Worm (Caenorhabditis elegans) whole organism, young adult: ENCODE results near the gene hex-1.
A peak's percentile ranks its signal among the peaks of the same experiment; 100 is the strongest.

Experiments
- B0336.3 ChIP-seq: fragments of 200-800 bp; sonication (Bioruptor generic); IDR thresholded peaks from 2 replicates; pipeline ENCODE4 v1.3.6; 2022; ENCODE audit warnings: missing genetic modification characterization, missing compliant biosample characterization
- D2030.7 ChIP-seq: fragments of 200-800 bp; sonication (Bioruptor generic); IDR thresholded peaks from 2 replicates; pipeline ENCODE4 v1.3.6; 2022; ENCODE audit warnings: missing genetic modification reagents, missing genetic modification characterization, missing compliant biosample characterization
- F22D6.2 ChIP-seq: sonication (generic microtip); optimal IDR thresholded peaks from 2 replicates; lab custom pipeline; 2016; ENCODE audit warnings: mild to moderate bottlenecking, missing genetic modification characterization, missing compliant biosample characterization
- F23B12.7 ChIP-seq: sonication (generic microtip); optimal IDR thresholded peaks from 2 replicates; lab custom pipeline; 2017; ENCODE audit warnings: missing genetic modification characterization, mild to moderate bottlenecking, missing compliant biosample characterization, antibody characterized with exemption, moderate library complexity; ENCODE audit not compliant: insufficient read depth
- F33H1.4 ChIP-seq: fragments of 200-800 bp; sonication (Bioruptor generic); IDR thresholded peaks from 2 replicates; pipeline ENCODE4 v1.3.6; 2022; ENCODE audit warnings: missing genetic modification reagents, missing genetic modification characterization, missing compliant biosample characterization
- F39B2.1 ChIP-seq: fragments of 200-800 bp; sonication (Bioruptor generic); IDR thresholded peaks from 2 replicates; pipeline ENCODE4 v1.3.6; 2022; ENCODE audit warnings: missing genetic modification reagents, missing genetic modification characterization, missing compliant biosample characterization
- F57A8.1 ChIP-seq: fragments of 200-800 bp; sonication (Bioruptor generic); optimal IDR thresholded peaks from 2 replicates; lab custom pipeline; 2018; ENCODE audit warnings: mild to moderate bottlenecking, missing genetic modification characterization, moderate library complexity, missing compliant biosample characterization
- F57C9.4 ChIP-seq: sonication (generic microtip); optimal IDR thresholded peaks from 2 replicates; lab custom pipeline; 2017; ENCODE audit warnings: mild to moderate bottlenecking, missing genetic modification characterization, missing compliant biosample characterization
- T26A5.8 ChIP-seq: sonication (generic microtip); optimal IDR thresholded peaks from 2 replicates; lab custom pipeline; 2016; ENCODE audit warnings: missing genetic modification characterization, missing compliant biosample characterization
- Y56A3A.18 ChIP-seq: fragments of 200-800 bp; sonication (Bioruptor generic); IDR thresholded peaks from 2 replicates; pipeline ENCODE4 v1.3.6; 2022; ENCODE audit warnings: missing genetic modification reagents, missing genetic modification characterization, missing compliant biosample characterization
- Y79H2A.3 ChIP-seq: fragments of 200-800 bp; sonication (Bioruptor generic); conservative IDR thresholded peaks from 2 replicates; pipeline ENCODE4 v1.3.6; 2022; ENCODE audit warnings: missing genetic modification reagents, missing genetic modification characterization, missing compliant biosample characterization
- ama-1 ChIP-seq, 3 experiments: fragments of 150-350 bp in 1 of 3; sonication (generic microtip) in 2 of 3; optimal IDR thresholded peaks; 2 replicates each; lab custom pipeline; 2014 to 2018; ENCODE audit warnings: missing biosample characterization in 2 of 3, missing genetic modification characterization in 2 of 3, missing genetic modification reagents in 2 of 3
- aptf-2 ChIP-seq: fragments of 200-800 bp; sonication (Bioruptor generic); conservative IDR thresholded peaks from 2 replicates; pipeline ENCODE4 v1.3.6; 2022; ENCODE audit warnings: missing genetic modification reagents, missing genetic modification characterization, missing compliant biosample characterization
- ccch-3 ChIP-seq: fragments of 200-800 bp; sonication (Bioruptor generic); optimal IDR thresholded peaks from 2 replicates; lab custom pipeline; 2018; ENCODE audit warnings: mild to moderate bottlenecking, missing genetic modification characterization, missing compliant biosample characterization
- cebp-1 ChIP-seq, 2 experiments: fragments of 200-800 bp in 1 of 2; sonication (Bioruptor generic) in 1 of 2; sonication (generic microtip) in 1 of 2; IDR thresholded peaks in 1 of 2; optimal IDR thresholded peaks in 1 of 2; 2 replicates each; pipeline versions ENCODE4 v1.3.6 to Lab custom; 2017 to 2022; ENCODE audit warnings: missing compliant biosample characterization in 2 of 2, missing genetic modification characterization in 2 of 2, mild to moderate bottlenecking in 1 of 2, missing genetic modification reagents in 1 of 2, moderate library complexity in 1 of 2
- cebp-2 ChIP-seq: fragments of 200-800 bp; sonication (Bioruptor generic); IDR thresholded peaks from 2 replicates; pipeline ENCODE4 v1.3.6; 2022; ENCODE audit warnings: missing genetic modification characterization, missing compliant biosample characterization
- ceh-27 ChIP-seq: fragments of 200-800 bp; sonication (Bioruptor generic); optimal IDR thresholded peaks from 2 replicates; lab custom pipeline; 2018; ENCODE audit warnings: mild to moderate bottlenecking, missing genetic modification characterization, moderate library complexity, missing compliant biosample characterization
- ceh-91 ChIP-seq: fragments of 200-800 bp; sonication (Bioruptor generic); IDR thresholded peaks from 2 replicates; pipeline ENCODE4 v1.3.6; 2022; ENCODE audit warnings: missing genetic modification reagents, missing genetic modification characterization, missing compliant biosample characterization
- chd-7 ChIP-seq: sonication (generic microtip); optimal IDR thresholded peaks from 2 replicates; lab custom pipeline; 2016; ENCODE audit warnings: mild to moderate bottlenecking, missing genetic modification characterization, moderate library complexity, missing compliant biosample characterization
- die-1 ChIP-seq: sonication (generic microtip); optimal IDR thresholded peaks from 2 replicates; lab custom pipeline; 2016; ENCODE audit warnings: missing genotype, mild to moderate bottlenecking, missing genetic modification characterization, missing compliant biosample characterization
- dpff-1 ChIP-seq: sonication (generic microtip); optimal IDR thresholded peaks from 2 replicates; lab custom pipeline; 2017; ENCODE audit warnings: mild to moderate bottlenecking, missing genetic modification characterization, missing compliant biosample characterization
- egl-44 ChIP-seq: fragments of 200-800 bp; sonication (Bioruptor generic); IDR thresholded peaks from 2 replicates; pipeline ENCODE4 v1.3.6; 2022; ENCODE audit warnings: missing genetic modification reagents, missing genetic modification characterization, missing compliant biosample characterization
- egrh-3 ChIP-seq: fragments of 200-800 bp; sonication (Bioruptor generic); IDR thresholded peaks from 2 replicates; pipeline ENCODE4 v1.3.6; 2022; ENCODE audit warnings: missing genetic modification reagents, missing genetic modification characterization, missing compliant biosample characterization
- gei-17 ChIP-seq: fragments of 200-800 bp; sonication (Bioruptor generic); optimal IDR thresholded peaks from 2 replicates; lab custom pipeline; 2018; ENCODE audit warnings: mild to moderate bottlenecking, missing genetic modification characterization, missing compliant biosample characterization
- him-1 ChIP-seq: sonication (generic microtip); optimal IDR thresholded peaks from 2 replicates; lab custom pipeline; 2016; ENCODE audit warnings: missing genotype, missing genetic modification reagents, missing genetic modification characterization, missing compliant biosample characterization
- let-526 ChIP-seq: fragments of 200-800 bp; sonication (Bioruptor generic); IDR thresholded peaks from 2 replicates; pipeline ENCODE4 v1.3.6; 2022; ENCODE audit warnings: missing genetic modification reagents, missing genetic modification characterization, missing compliant biosample characterization
- lin-35 ChIP-seq, 3 experiments: fragments of 150-350 bp in 2 of 3; sonication (generic microtip) in 1 of 3; optimal IDR thresholded peaks; 2 replicates each; lab custom pipeline; 2014 to 2018; ENCODE audit warnings: missing biosample characterization in 3 of 3, missing genetic modification characterization in 3 of 3, missing genetic modification reagents in 3 of 3
- mcd-1 ChIP-seq: fragments of 200-800 bp; sonication (Bioruptor generic); IDR thresholded peaks from 2 replicates; pipeline ENCODE4 v1.3.6; 2022; ENCODE audit warnings: missing genetic modification reagents, missing genetic modification characterization, missing compliant biosample characterization
- mes-4 ChIP-seq: sonication (generic microtip); optimal IDR thresholded peaks from 2 replicates; lab custom pipeline; 2016; ENCODE audit warnings: missing genotype, missing genetic modification characterization, missing compliant biosample characterization
- mxl-1 ChIP-seq: sonication (generic microtip); optimal IDR thresholded peaks from 2 replicates; lab custom pipeline; 2016; ENCODE audit warnings: missing genetic modification characterization, missing compliant biosample characterization
- nfya-1 ChIP-seq: sonication (generic microtip); optimal IDR thresholded peaks from 2 replicates; lab custom pipeline; 2017; ENCODE audit warnings: antibody characterized with exemption, missing compliant biosample characterization, missing genetic modification characterization, borderline replicate concordance; ENCODE audit not compliant: insufficient read depth
- nfyb-1 ChIP-seq: fragments of 200-800 bp; sonication (Bioruptor generic); IDR thresholded peaks from 2 replicates; pipeline ENCODE4 v1.3.6; 2022; ENCODE audit warnings: missing genetic modification reagents, missing genetic modification characterization, missing compliant biosample characterization
- nhr-90 ChIP-seq: sonication (generic microtip); optimal IDR thresholded peaks from 2 replicates; lab custom pipeline; 2016; ENCODE audit warnings: missing genotype, mild to moderate bottlenecking, missing genetic modification characterization, missing compliant biosample characterization
- pbrm-1 ChIP-seq: fragments of 200-800 bp; sonication (Bioruptor generic); IDR thresholded peaks from 2 replicates; pipeline ENCODE4 v1.3.6; 2022; ENCODE audit warnings: missing genetic modification reagents, missing genetic modification characterization, missing compliant biosample characterization
- rpc-1 ChIP-seq, 2 experiments: fragments of 150-350 bp in 1 of 2; sonication (generic microtip) in 1 of 2; optimal IDR thresholded peaks; 2 replicates each; lab custom pipeline; 2014 to 2018; ENCODE audit warnings: missing biosample characterization in 1 of 2, missing genetic modification characterization in 1 of 2, missing genetic modification reagents in 1 of 2, missing genotype in 1 of 2
- snpc-3.4 ChIP-seq: sonication (generic microtip); optimal IDR thresholded peaks from 2 replicates; lab custom pipeline; 2017; ENCODE audit warnings: missing genetic modification characterization, mild to moderate bottlenecking, missing compliant biosample characterization, antibody characterized with exemption, moderate library complexity, missing genotype, missing genetic modification reagents
- snpc-4 ChIP-seq, 5 experiments: fragments of 150-350 bp in 1 of 5; sonication (generic microtip) in 4 of 5; optimal IDR thresholded peaks; 2 replicates each; lab custom pipeline; 2014 to 2018; ENCODE audit warnings: missing genetic modification characterization in 5 of 5, missing biosample characterization in 3 of 5, antibody characterized with exemption in 2 of 5, mild to moderate bottlenecking in 2 of 5, missing compliant biosample characterization in 2 of 5, missing genotype in 2 of 5, moderate library complexity in 2 of 5, missing genetic modification reagents in 1 of 5
- sptf-2 ChIP-seq: fragments of 200-800 bp; sonication (Bioruptor generic); optimal IDR thresholded peaks from 2 replicates; lab custom pipeline; 2018; ENCODE audit warnings: mild to moderate bottlenecking, missing genetic modification characterization, missing compliant biosample characterization
- tbx-9 ChIP-seq: sonication (generic microtip); optimal IDR thresholded peaks from 2 replicates; lab custom pipeline; 2016; ENCODE audit warnings: borderline replicate concordance, missing genetic modification characterization, inconsistent platforms, missing compliant biosample characterization
- tlf-1 ChIP-seq: fragments of 200-800 bp; sonication (Bioruptor generic); optimal IDR thresholded peaks from 2 replicates; lab custom pipeline; 2018; ENCODE audit warnings: mild to moderate bottlenecking, missing genetic modification characterization, missing compliant biosample characterization
- xnd-1 ChIP-seq: sonication (generic microtip); optimal IDR thresholded peaks from 2 replicates; lab custom pipeline; 2016; ENCODE audit warnings: missing genotype, missing genetic modification reagents, missing genetic modification characterization, missing compliant biosample characterization
- zfh-2 ChIP-seq: fragments of 200-800 bp; sonication (Bioruptor generic); conservative IDR thresholded peaks from 2 replicates; pipeline ENCODE4 v1.3.6; 2022; ENCODE audit warnings: missing genetic modification reagents, missing genetic modification characterization, missing compliant biosample characterization
- zim-3 ChIP-seq: sonication (generic microtip); optimal IDR thresholded peaks from 2 replicates; lab custom pipeline; 2017; ENCODE audit warnings: mild to moderate bottlenecking, missing genetic modification characterization, moderate library complexity, missing compliant biosample characterization
- ztf-25 ChIP-seq: fragments of 200-800 bp; sonication (Bioruptor generic); IDR thresholded peaks from 2 replicates; pipeline ENCODE4 v1.3.6; 2022; ENCODE audit warnings: missing genetic modification reagents, missing genetic modification characterization, missing compliant biosample characterization
- ztf-28 ChIP-seq: fragments of 200-800 bp; sonication (Bioruptor generic); IDR thresholded peaks from 2 replicates; pipeline ENCODE4 v1.3.6; 2022; ENCODE audit warnings: missing genetic modification reagents, missing genetic modification characterization, missing compliant biosample characterization

The hex-1 gene

DNA sequence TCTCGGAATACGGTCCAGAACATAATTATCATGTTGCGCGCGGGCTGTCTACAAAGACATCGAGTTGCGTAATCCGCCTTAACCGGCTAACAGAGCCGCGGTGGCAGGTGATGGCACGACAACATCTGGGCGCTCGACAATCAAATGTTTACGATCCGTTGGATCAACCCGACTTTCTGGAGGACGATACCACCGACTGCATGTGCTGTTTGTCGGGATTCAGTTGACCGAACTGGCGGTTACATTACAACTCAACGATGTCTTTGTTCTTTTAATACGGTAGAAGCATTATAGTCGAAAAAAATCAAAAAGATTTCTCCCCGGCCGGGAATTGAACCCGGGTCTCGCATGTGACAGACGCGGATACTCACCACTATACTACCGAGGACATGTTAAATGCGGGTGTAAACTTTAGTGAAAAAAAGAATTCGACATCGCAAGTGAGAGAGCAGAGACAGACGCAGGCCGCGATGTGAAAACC, 6.0 kb downstream of the hex-1 start:
- TF ChIP-seq egrh-3 (GFP tag; lab: Robert Waterston, UW) (peak; percentile 42; the same call in 1 of the 2 replicates), nfya-1 (no peak), aptf-2 (GFP tag; lab: Robert Waterston, UW) (peak; percentile 57; the same call in 1 of the 2 replicates), Y79H2A.3 (GFP tag; lab: Robert Waterston, UW) (peak; percentile 46; the same call in 1 of the 2 replicates), lin-35 (GFP tag; optimal IDR thresholded peaks at IDR 0.05; lab: Kevin White, UChicago) (peak in 1 of 3 experiments; percentile 75), tbx-9 (tag; lab: Kevin White, UChicago) (no peak), D2030.7 (GFP tag; lab: Robert Waterston, UW) (peak; percentile 72), ztf-28 (GFP tag; lab: Robert Waterston, UW) (peak; percentile 54; the same call in 1 of the 2 replicates), ceh-91 (GFP tag; lab: Robert Waterston, UW) (peak; percentile 36; the same call in 1 of the 2 replicates), F57C9.4 (peak; percentile 21), nfyb-1 (GFP tag; lab: Robert Waterston, UW) (peak; percentile 84), mes-4 (peak; percentile 84), him-1 (tag; lab: Kevin White, UChicago) (peak; percentile 92), ceh-27 (GFP tag; lab: Kevin White, UChicago) (peak; percentile 75), dpff-1 (tag; lab: Kevin White, UChicago) (no peak), F22D6.2 (tag; lab: Kevin White, UChicago) (peak; percentile 18), snpc-3.4 (tag; lab: Kevin White, UChicago) (peak; percentile 60), ama-1 (optimal IDR thresholded peaks at IDR 0.05; lab: Kevin White, UChicago) (no peak), ama-1 (GFP tag; optimal IDR thresholded peaks at IDR 0.05; lab: Kevin White, UChicago) (peak; percentile 13 to 91), egl-44 (GFP tag; lab: Robert Waterston, UW) (0 out of 2 replicates have a peak, but pooled peaks have one; percentile 22), mcd-1 (GFP tag; lab: Robert Waterston, UW) (peak; percentile 59), F57A8.1 (GFP tag; lab: Kevin White, UChicago) (peak; percentile 33), pbrm-1 (GFP tag; lab: Robert Waterston, UW) (peak; percentile 86), let-526 (peak; percentile 77; the same call in 1 of the 2 replicates), sptf-2 (peak; percentile 79), die-1 (peak; percentile 93), chd-7 (peak; percentile 52), xnd-1 (tag; lab: Kevin White, UChicago) (no peak), ztf-25 (GFP tag; lab: Robert Waterston, UW) (peak; percentile 86), rpc-1 (optimal IDR thresholded peaks at IDR 0.05; lab: Kevin White, UChicago) (peak; percentile 95), rpc-1 (tag; optimal IDR thresholded peaks at IDR 0.05; lab: Kevin White, UChicago) (peak; percentile 89), T26A5.8 (no peak), F39B2.1 (no peak), F33H1.4 (GFP tag; lab: Robert Waterston, UW) (0 out of 2 replicates have a peak, but pooled peaks have one; percentile 14), ccch-3 (GFP tag; lab: Kevin White, UChicago) (no peak), zim-3 (tag; lab: Kevin White, UChicago) (peak; percentile 40), Y56A3A.18 (GFP tag; lab: Robert Waterston, UW) (peak; percentile 84), gei-17 (peak; percentile 54), B0336.3 (GFP tag; lab: Robert Waterston, UW) (peak; percentile 41; the same call in 1 of the 2 replicates), F23B12.7 (tag; lab: Kevin White, UChicago) (peak; percentile 80), snpc-4 (GFP tag; optimal IDR thresholded peaks at IDR 0.05; lab: Kevin White, UChicago) (peak; percentile 64), snpc-4 (tag; optimal IDR thresholded peaks at IDR 0.05; lab: Kevin White, UChicago) (peak in 3 of 4 experiments; percentile 61 to 75 (median 67)), cebp-1 (GFP tag; IDR thresholded peaks at IDR 0.05; lab: Robert Waterston, UW) (0 out of 2 replicates have a peak, but pooled peaks have one; percentile 10), cebp-1 (tag; optimal IDR thresholded peaks at IDR 0.05; lab: Kevin White, UChicago) (peak; percentile 68), mxl-1 (tag; lab: Kevin White, UChicago) (peak; percentile 10), zfh-2 (GFP tag; lab: Robert Waterston, UW) (peak; percentile 38; the same call in 1 of the 2 replicates), tlf-1 (GFP tag; lab: Kevin White, UChicago) (peak; percentile 65), nhr-90 (tag; lab: Kevin White, UChicago) (peak; percentile 87), cebp-2 (GFP tag; lab: Robert Waterston, UW) (0 out of 2 replicates have a peak, but pooled peaks have one; percentile 37)
